1 fruit fly cellular context compared by ENCODE assay signal in genomic region chrX:7935798-7936572, dm6.
TF ChIP-seq lines count a peak whose summit lies in the region.

Ubr3 (plus strand) TSS chrX:7935896.

TF ChIP-seq in whole organism, embryonic, 481 proteins besides CTCF, POLR2A, EP300 and RAD21 (continued from another document and continues in another):
- TF ChIP-seq sna (GFP tag; IDR thresholded peaks at IDR 0.05; lab: Robert Waterston, UW; ENCODE audit: partially characterized antibody) (0 out of 2 replicates have a peak, but pooled peaks have one; percentile 50), repo (GFP tag; optimal IDR thresholded peaks at IDR 0.05; lab: Kevin White, UChicago) (no peak), CG1792 (GFP tag; optimal IDR thresholded peaks at IDR 0.05; lab: Kevin White, UChicago) (no peak), CG5953 (GFP tag; IDR thresholded peaks at IDR 0.05; lab: Robert Waterston, UW) (no peak), CG42726 (GFP tag; IDR thresholded peaks at IDR 0.05; lab: Robert Waterston, UW; ENCODE audit: partially characterized antibody) (peak; percentile 82), Xbp1 (GFP tag; optimal IDR thresholded peaks at IDR 0.05; lab: Kevin White, UChicago) (no peak), YL-1 (GFP tag; optimal IDR thresholded peaks at IDR 0.05; lab: Kevin White, UChicago) (peak; percentile 70), MTF-1 (GFP tag; optimal IDR thresholded peaks at IDR 0.05; lab: Kevin White, UChicago; ENCODE audit: borderline replicate concordance) (no peak), gem (tag; optimal IDR thresholded peaks at IDR 0.05; lab: Kevin White, UChicago) (no peak), nerfin-2 (GFP tag; IDR thresholded peaks at IDR 0.05; lab: Robert Waterston, UW; ENCODE audit: partially characterized antibody) (peak; percentile 66), CG15073 (GFP tag; optimal IDR thresholded peaks at IDR 0.05; lab: Kevin White, UChicago) (no peak), CG7928 (GFP tag; optimal IDR thresholded peaks at IDR 0.05; lab: Kevin White, UChicago) (no peak), hkb (optimal IDR thresholded peaks at IDR 0.05; lab: Kevin White, UChicago) (no peak), hkb (GFP tag; IDR thresholded peaks at IDR 0.05; lab: Robert Waterston, UW) (no peak), CG9817 (tag; optimal IDR thresholded peaks at IDR 0.05; lab: Kevin White, UChicago) (no peak), CG33557 (GFP tag; optimal IDR thresholded peaks at IDR 0.05; lab: Kevin White, UChicago) (no peak), eyg (GFP tag; optimal IDR thresholded peaks at IDR 0.05; lab: Kevin White, UChicago) (no peak), sc (optimal IDR thresholded peaks at IDR 0.05; lab: Kevin White, UChicago) (no peak), sc (GFP tag; optimal IDR thresholded peaks at IDR 0.05; lab: Kevin White, UChicago) (no peak), CG12744 (GFP tag; optimal IDR thresholded peaks at IDR 0.05; lab: Kevin White, UChicago) (no peak), CG15601 (tag; optimal IDR thresholded peaks at IDR 0.05; lab: Kevin White, UChicago) (no peak), klu (GFP tag; IDR thresholded peaks at IDR 0.05; lab: Robert Waterston, UW) (no peak), Awh (GFP tag; IDR thresholded peaks at IDR 0.05; lab: Robert Waterston, UW) (no peak), Bteb2 (GFP tag; optimal IDR thresholded peaks at IDR 0.05; lab: Kevin White, UChicago) (no peak), Ets65A (GFP tag; lab: Kevin White, UChicago) (peak; percentile 80), CG15514 (GFP tag; optimal IDR thresholded peaks at IDR 0.05; lab: Kevin White, UChicago) (peak; percentile 37), CG13894 (tag; optimal IDR thresholded peaks at IDR 0.05; lab: Kevin White, UChicago) (no peak), gsb-n (tag; optimal IDR thresholded peaks at IDR 0.05; lab: Kevin White, UChicago) (no peak), Mes4 (GFP tag; optimal IDR thresholded peaks at IDR 0.05; lab: Kevin White, UChicago) (no peak), CG1024 (GFP tag; IDR thresholded peaks at IDR 0.05; lab: Robert Waterston, UW) (no peak), salm (tag; optimal IDR thresholded peaks at IDR 0.05; lab: Kevin White, UChicago) (no peak), CG12155 (GFP tag; optimal IDR thresholded peaks at IDR 0.05; lab: Kevin White, UChicago) (no peak), CG31388 (GFP tag; optimal IDR thresholded peaks at IDR 0.05; lab: Kevin White, UChicago) (no peak), Trl (optimal IDR thresholded peaks at IDR 0.05; lab: Kevin White, UChicago) (no peak), Trl (GFP tag; optimal IDR thresholded peaks at IDR 0.05; lab: Kevin White, UChicago) (no peak), caup (GFP tag; optimal IDR thresholded peaks at IDR 0.05; lab: Kevin White, UChicago; ENCODE audit: severe bottlenecking) (no peak), Dp (GFP tag; optimal IDR thresholded peaks at IDR 0.05; lab: Kevin White, UChicago) (peak; percentile 8), CG10565 (GFP tag; optimal IDR thresholded peaks at IDR 0.05; lab: Kevin White, UChicago) (no peak), Fer3 (tag; optimal IDR thresholded peaks at IDR 0.05; lab: Kevin White, UChicago) (no peak), sisA (GFP tag; IDR thresholded peaks at IDR 0.05; lab: Robert Waterston, UW) (no peak), Hmr (GFP tag; optimal IDR thresholded peaks at IDR 0.05; lab: Kevin White, UChicago) (peak; percentile 51), psq (GFP tag; optimal IDR thresholded peaks at IDR 0.05; lab: Kevin White, UChicago) (no peak), pnt (GFP tag; optimal IDR thresholded peaks at IDR 0.05; lab: Kevin White, UChicago) (no peak), CG7372 (GFP tag; IDR thresholded peaks at IDR 0.05; lab: Robert Waterston, UW) (no peak), CG8944 (GFP tag; optimal IDR thresholded peaks at IDR 0.05; lab: Kevin White, UChicago) (no peak), Sry-β (GFP tag; optimal IDR thresholded peaks at IDR 0.05; lab: Kevin White, UChicago) (no peak), CG10321 (GFP tag; IDR thresholded peaks at IDR 0.05; lab: Robert Waterston, UW) (no peak), dpn (GFP tag; optimal IDR thresholded peaks at IDR 0.05; lab: Kevin White, UChicago) (peak in 1 of 2 experiments; percentile 11), CG2875 (GFP tag; optimal IDR thresholded peaks at IDR 0.05; lab: Kevin White, UChicago) (no peak), CG5180 (GFP tag; optimal IDR thresholded peaks at IDR 0.05; lab: Kevin White, UChicago) (no peak), croc (GFP tag; conservative IDR thresholded peaks at IDR 0.05; lab: Robert Waterston, UW) (no peak), Lim3 (GFP tag; IDR thresholded peaks at IDR 0.05; lab: Robert Waterston, UW) (no peak), CG1602 (GFP tag; optimal IDR thresholded peaks at IDR 0.05; lab: Kevin White, UChicago) (no peak), Hr78 (GFP tag; optimal IDR thresholded peaks at IDR 0.05; lab: Kevin White, UChicago) (no peak), CG4424 (GFP tag; optimal IDR thresholded peaks at IDR 0.05; lab: Kevin White, UChicago) (no peak), D19A (tag; optimal IDR thresholded peaks at IDR 0.05; lab: Kevin White, UChicago) (no peak), Scr (GFP tag; IDR thresholded peaks at IDR 0.05; lab: Robert Waterston, UW; ENCODE audit: partially characterized antibody) (peak; percentile 78), unc-4 (GFP tag; IDR thresholded peaks at IDR 0.05; lab: Robert Waterston, UW; ENCODE audit: partially characterized antibody) (peak; percentile 68), CG11398 (GFP tag; optimal IDR thresholded peaks at IDR 0.05; lab: Kevin White, UChicago) (peak; percentile 4), dimm (GFP tag; IDR thresholded peaks at IDR 0.05; lab: Robert Waterston, UW) (no peak), CG30020 (tag; optimal IDR thresholded peaks at IDR 0.05; lab: Kevin White, UChicago) (peak; percentile 29), dmrt11E (tag; optimal IDR thresholded peaks at IDR 0.05; lab: Kevin White, UChicago) (no peak), zen (tag; optimal IDR thresholded peaks at IDR 0.05; lab: Kevin White, UChicago) (no peak), Rx (GFP tag; IDR thresholded peaks at IDR 0.05; lab: Robert Waterston, UW) (0 out of 2 replicates have a peak, but pooled peaks have one; percentile 11), CG7556 (GFP tag; optimal IDR thresholded peaks at IDR 0.05; lab: Kevin White, UChicago) (no peak), CG9932 (GFP tag; IDR thresholded peaks at IDR 0.05; lab: Robert Waterston, UW) (peak; percentile 44), CG13424 (tag; optimal IDR thresholded peaks at IDR 0.05; lab: Kevin White, UChicago) (no peak), lov (optimal IDR thresholded peaks at IDR 0.05; lab: Kevin White, UChicago) (no peak), lov (GFP tag; IDR thresholded peaks at IDR 0.05; lab: Robert Waterston, UW) (no peak), CG9215 (GFP tag; IDR thresholded peaks at IDR 0.05; lab: Robert Waterston, UW) (no peak), Fer1 (GFP tag; optimal IDR thresholded peaks at IDR 0.05; lab: Kevin White, UChicago) (peak; percentile 35), CG16813 (GFP tag; IDR thresholded peaks at IDR 0.05; lab: Robert Waterston, UW; ENCODE audit: partially characterized antibody) (peak; percentile 80), pb (GFP tag; optimal IDR thresholded peaks at IDR 0.05; lab: Kevin White, UChicago) (no peak), sima (GFP tag; optimal IDR thresholded peaks at IDR 0.05; lab: Kevin White, UChicago) (no peak), CG6654 (GFP tag; optimal IDR thresholded peaks at IDR 0.05; lab: Kevin White, UChicago) (no peak), jing (GFP tag; optimal IDR thresholded peaks at IDR 0.05; lab: Kevin White, UChicago) (no peak), p53 (GFP tag; optimal IDR thresholded peaks at IDR 0.05; lab: Kevin White, UChicago) (peak; percentile 27), CG7786 (GFP tag; optimal IDR thresholded peaks at IDR 0.05; lab: Kevin White, UChicago) (no peak), D19B (GFP tag; optimal IDR thresholded peaks at IDR 0.05; lab: Kevin White, UChicago) (no peak), fd102C (GFP tag; optimal IDR thresholded peaks at IDR 0.05; lab: Kevin White, UChicago) (no peak), NK7.1 (GFP tag; optimal IDR thresholded peaks at IDR 0.05; lab: Kevin White, UChicago) (no peak), gcm (GFP tag; optimal IDR thresholded peaks at IDR 0.05; lab: Kevin White, UChicago) (no peak), onecut (GFP tag; IDR thresholded peaks at IDR 0.05; lab: Robert Waterston, UW) (no peak), CG32772 (GFP tag; IDR thresholded peaks at IDR 0.05; lab: Robert Waterston, UW) (no peak), fu2 (GFP tag; optimal IDR thresholded peaks at IDR 0.05; lab: Kevin White, UChicago) (no peak), CG30403 (GFP tag; optimal IDR thresholded peaks at IDR 0.05; lab: Kevin White, UChicago) (no peak), Side (GFP tag; optimal IDR thresholded peaks at IDR 0.05; lab: Kevin White, UChicago) (no peak), CG18011 (GFP tag; optimal IDR thresholded peaks at IDR 0.05; lab: Kevin White, UChicago) (no peak), CG10959 (GFP tag; IDR thresholded peaks at IDR 0.05; lab: Robert Waterston, UW) (no peak), wek (GFP tag; optimal IDR thresholded peaks at IDR 0.05; lab: Kevin White, UChicago) (no peak), CG11085 (GFP tag; IDR thresholded peaks at IDR 0.05; lab: Robert Waterston, UW) (no peak), nmo (GFP tag; optimal IDR thresholded peaks at IDR 0.05; lab: Kevin White, UChicago) (peak; percentile 34), CG2129 (GFP tag; IDR thresholded peaks at IDR 0.05; lab: Robert Waterston, UW; ENCODE audit: partially characterized antibody) (0 out of 2 replicates have a peak, but pooled peaks have one; percentile 30), CG17568 (GFP tag; optimal IDR thresholded peaks at IDR 0.05; lab: Kevin White, UChicago) (no peak), CG13624 (GFP tag; optimal IDR thresholded peaks at IDR 0.05; lab: Kevin White, UChicago) (no peak), stc (GFP tag; IDR thresholded peaks at IDR 0.05; lab: Robert Waterston, UW) (no peak), CG7357 (GFP tag; IDR thresholded peaks at IDR 0.05; lab: Robert Waterston, UW) (peak; percentile 89), btn (GFP tag; optimal IDR thresholded peaks at IDR 0.05; lab: Kevin White, UChicago) (no peak), CG14860 (GFP tag; IDR thresholded peaks at IDR 0.05; lab: Robert Waterston, UW; ENCODE audit: partially characterized antibody) (peak; percentile 66), fd64A (GFP tag; optimal IDR thresholded peaks at IDR 0.05; lab: Kevin White, UChicago) (no peak), gt (GFP tag; IDR thresholded peaks at IDR 0.05; lab: Robert Waterston, UW) (no peak), ewg (GFP tag; optimal IDR thresholded peaks at IDR 0.05; lab: Kevin White, UChicago) (no peak), sug (tag; optimal IDR thresholded peaks at IDR 0.05; lab: Kevin White, UChicago) (peak; percentile 57), yki (optimal IDR thresholded peaks at IDR 0.05; lab: Kevin White, UChicago) (no peak), HLH4C (GFP tag; IDR thresholded peaks at IDR 0.05; lab: Robert Waterston, UW; ENCODE audit: partially characterized antibody) (peak; percentile 81), gce (GFP tag; IDR thresholded peaks at IDR 0.05; lab: Robert Waterston, UW) (no peak), CG30431 (GFP tag; optimal IDR thresholded peaks at IDR 0.05; lab: Kevin White, UChicago) (no peak), CG18476 (GFP tag; optimal IDR thresholded peaks at IDR 0.05; lab: Kevin White, UChicago) (no peak), Asciz (GFP tag; optimal IDR thresholded peaks at IDR 0.05; lab: Kevin White, UChicago) (no peak), cad (GFP tag; optimal IDR thresholded peaks at IDR 0.05; lab: Kevin White, UChicago) (no peak), grn (GFP tag; optimal IDR thresholded peaks at IDR 0.05; lab: Kevin White, UChicago) (no peak), tup (GFP tag; optimal IDR thresholded peaks at IDR 0.05; lab: Kevin White, UChicago) (no peak), CG10274 (GFP tag; optimal IDR thresholded peaks at IDR 0.05; lab: Kevin White, UChicago) (no peak), CG7987 (GFP tag; optimal IDR thresholded peaks at IDR 0.05; lab: Kevin White, UChicago) (no peak), ci (GFP tag; IDR thresholded peaks at IDR 0.05; lab: Robert Waterston, UW) (no peak), CG8388 (GFP tag; optimal IDR thresholded peaks at IDR 0.05; lab: Kevin White, UChicago) (no peak), CG6689 (GFP tag; IDR thresholded peaks at IDR 0.05; lab: Robert Waterston, UW) (no peak), CG6791 (GFP tag; IDR thresholded peaks at IDR 0.05; lab: Robert Waterston, UW; ENCODE audit: partially characterized antibody) (peak; percentile 74), CG16863 (GFP tag; optimal IDR thresholded peaks at IDR 0.05; lab: Kevin White, UChicago) (no peak), Bdp1 (GFP tag; optimal IDR thresholded peaks at IDR 0.05; lab: Kevin White, UChicago) (no peak), CG6272 (GFP tag; IDR thresholded peaks at IDR 0.05; lab: Robert Waterston, UW) (no peak), wdn (GFP tag; IDR thresholded peaks at IDR 0.05; lab: Robert Waterston, UW) (no peak), CG3407 (GFP tag; optimal IDR thresholded peaks at IDR 0.05; lab: Kevin White, UChicago) (no peak), tgo (GFP tag; IDR thresholded peaks at IDR 0.05; lab: Robert Waterston, UW) (no peak), Hr51 (GFP tag; optimal IDR thresholded peaks at IDR 0.05; lab: Kevin White, UChicago) (no peak), dmrt99B (tag; optimal IDR thresholded peaks at IDR 0.05; lab: Kevin White, UChicago) (no peak), ttk (GFP tag; IDR thresholded peaks at IDR 0.05; lab: Robert Waterston, UW) (no peak), ro (GFP tag; IDR thresholded peaks at IDR 0.05; lab: Robert Waterston, UW) (no peak), Gug (GFP tag; IDR thresholded peaks at IDR 0.05; lab: Robert Waterston, UW) (no peak), gfzf (GFP tag; optimal IDR thresholded peaks at IDR 0.05; lab: Kevin White, UChicago) (peak; percentile 69), ap (GFP tag; IDR thresholded peaks at IDR 0.05; lab: Robert Waterston, UW) (no peak), CG2678 (tag; optimal IDR thresholded peaks at IDR 0.05; lab: Kevin White, UChicago) (no peak), stwl (tag; optimal IDR thresholded peaks at IDR 0.05; lab: Kevin White, UChicago) (peak; percentile 68), vfl (GFP tag; optimal IDR thresholded peaks at IDR 0.05; lab: Kevin White, UChicago) (no peak), zfh1 (GFP tag; IDR thresholded peaks at IDR 0.05; lab: Robert Waterston, UW) (no peak), Mad (GFP tag; optimal IDR thresholded peaks at IDR 0.05; lab: Kevin White, UChicago) (no peak), cas (GFP tag; IDR thresholded peaks at IDR 0.05; lab: Robert Waterston, UW) (no peak), Rfx (GFP tag; IDR thresholded peaks at IDR 0.05; lab: Robert Waterston, UW) (peak; percentile 42), Blimp-1 (GFP tag; optimal IDR thresholded peaks at IDR 0.05; lab: Kevin White, UChicago) (no peak)
